Worm (Caenorhabditis elegans): ENCODE data around the gene irld-60.

- TF ChIP-seq ceh-82 (tag; optimal IDR thresholded peaks at IDR 0.05) (no peak), ceh-62 (tag; optimal IDR thresholded peaks at IDR 0.05) (no peak), pha-4 (GFP tag; IDR thresholded peaks at IDR 0.05) (no peak), pha-4 (tag; optimal IDR thresholded peaks at IDR 0.05) (no peak), F10B5.3 (tag; optimal IDR thresholded peaks at IDR 0.05) (no peak)
Observed at ce11 chrIII:12755048-12755447, 4.3 kb upstream of the irld-60 start, which contains the start of gene srw-10.

Data from whole organism, L4 larva.